Worm (Caenorhabditis elegans) whole organism, L3 larva: ENCODE measurements around the gene srx-36.

Experiments used
- R02D3.7 ChIP-seq: fragments of 150-350 bp; optimal IDR thresholded peaks from 2 replicates; lab custom pipeline; 2014; ENCODE audit warnings: missing biosample characterization, missing genetic modification characterization
- ZK546.5 ChIP-seq: sonication (generic microtip); optimal IDR thresholded peaks from 2 replicates; lab custom pipeline; 2017; ENCODE audit warnings: missing biosample characterization, missing genetic modification characterization
- aly-2 ChIP-seq: fragments of 150-350 bp; optimal IDR thresholded peaks from 2 replicates; lab custom pipeline; 2014; ENCODE audit warnings: missing biosample characterization, missing genetic modification characterization
- ceh-16 ChIP-seq: sonication (generic microtip); optimal IDR thresholded peaks from 2 replicates; lab custom pipeline; 2017; ENCODE audit warnings: missing biosample characterization, missing genetic modification characterization
- ceh-28 ChIP-seq: fragments of 150-350 bp; optimal IDR thresholded peaks from 2 replicates; lab custom pipeline; 2014; ENCODE audit warnings: missing biosample characterization, missing genetic modification reagents, missing genetic modification characterization
- ceh-9 ChIP-seq: sonication (generic microtip); optimal IDR thresholded peaks from 2 replicates; lab custom pipeline; 2018; ENCODE audit warnings: missing biosample characterization, missing genetic modification characterization
- daf-12 ChIP-seq: fragments of 150-350 bp; optimal IDR thresholded peaks from 2 replicates; lab custom pipeline; 2014; ENCODE audit warnings: missing biosample characterization, missing genetic modification reagents, missing genetic modification characterization
- egl-27 ChIP-seq: sonication (generic microtip); optimal IDR thresholded peaks from 4 replicates; lab custom pipeline; 2017; ENCODE audit warnings: missing biosample characterization, missing genetic modification reagents, missing genetic modification characterization
- egl-5 ChIP-seq: fragments of 150-350 bp; optimal IDR thresholded peaks from 2 replicates; lab custom pipeline; 2017; ENCODE audit warnings: missing biosample characterization, missing genetic modification reagents, missing genetic modification characterization, inconsistent platforms
- elt-1 ChIP-seq: fragments of 150-350 bp; optimal IDR thresholded peaks from 2 replicates; lab custom pipeline; 2014; ENCODE audit warnings: missing biosample characterization, missing genetic modification characterization
- elt-2 ChIP-seq: sonication (generic microtip); optimal IDR thresholded peaks from 2 replicates; lab custom pipeline; 2016; ENCODE audit warnings: missing genetic modification reagents, mild to moderate bottlenecking, missing genetic modification characterization, missing compliant biosample characterization
- elt-3 ChIP-seq, 3 experiments: fragments of 150-350 bp in 1 of 3; sonication (generic microtip) in 2 of 3; optimal IDR thresholded peaks; 2 replicates in 2 of 3; 4 replicates in 1 of 3; lab custom pipeline; 2014 to 2017; ENCODE audit warnings: missing biosample characterization in 3 of 3, missing genetic modification characterization in 3 of 3
- eor-1 ChIP-seq, 2 experiments: fragments of 150-350 bp; optimal IDR thresholded peaks; 2 replicates each; lab custom pipeline; 2014 to 2018; ENCODE audit warnings: missing biosample characterization in 2 of 2, missing genetic modification characterization in 2 of 2
- fkh-10 ChIP-seq: sonication (generic microtip); optimal IDR thresholded peaks from 2 replicates; lab custom pipeline; 2017; ENCODE audit warnings: missing biosample characterization, missing genetic modification reagents, missing genetic modification characterization
- fkh-2 ChIP-seq: fragments of 150-350 bp; optimal IDR thresholded peaks from 2 replicates; lab custom pipeline; 2014; ENCODE audit warnings: missing biosample characterization, missing genetic modification reagents, missing genetic modification characterization
- hmg-11 ChIP-seq: sonication (generic microtip); optimal IDR thresholded peaks from 2 replicates; lab custom pipeline; 2016; ENCODE audit warnings: missing genetic modification characterization, missing compliant biosample characterization
- jun-1 ChIP-seq: fragments of 150-350 bp; optimal IDR thresholded peaks from 2 replicates; lab custom pipeline; 2014; ENCODE audit warnings: missing biosample characterization, missing genetic modification reagents, missing genetic modification characterization
- lin-15B ChIP-seq: fragments of 150-350 bp; optimal IDR thresholded peaks from 2 replicates; lab custom pipeline; 2014; ENCODE audit warnings: missing biosample characterization, missing genetic modification characterization
- lin-39 ChIP-seq: fragments of 150-350 bp; optimal IDR thresholded peaks from 2 replicates; lab custom pipeline; 2018; ENCODE audit warnings: missing biosample characterization, missing genetic modification reagents, missing genetic modification characterization
- mdl-1 ChIP-seq: fragments of 150-350 bp; optimal IDR thresholded peaks from 2 replicates; lab custom pipeline; 2014; ENCODE audit warnings: missing biosample characterization, missing genetic modification characterization
- mml-1 ChIP-seq: fragments of 150-350 bp; sonication (generic microtip); optimal IDR thresholded peaks from 3 replicates; lab custom pipeline; 2014; ENCODE audit warnings: missing biosample characterization, missing genetic modification characterization
- nfya-1 ChIP-seq: sonication (generic microtip); optimal IDR thresholded peaks from 2 replicates; lab custom pipeline; 2017; ENCODE audit warnings: missing genetic modification characterization, mild to moderate bottlenecking, missing compliant biosample characterization, antibody characterized with exemption, moderate library complexity; ENCODE audit not compliant: insufficient read depth
- nhr-11 ChIP-seq: fragments of 150-350 bp; optimal IDR thresholded peaks from 2 replicates; lab custom pipeline; 2014; ENCODE audit warnings: missing biosample characterization, missing genetic modification characterization
- nhr-12 ChIP-seq: fragments of 150-350 bp; optimal IDR thresholded peaks from 2 replicates; lab custom pipeline; 2014; ENCODE audit warnings: missing biosample characterization, missing genetic modification characterization
- nhr-237 ChIP-seq: fragments of 150-350 bp; optimal IDR thresholded peaks from 2 replicates; lab custom pipeline; 2014; ENCODE audit warnings: missing biosample characterization, missing genetic modification characterization
- nhr-25 ChIP-seq: sonication (generic microtip); optimal IDR thresholded peaks from 2 replicates; lab custom pipeline; 2017; ENCODE audit warnings: missing biosample characterization, missing genetic modification characterization
- nhr-28 ChIP-seq: fragments of 150-350 bp; optimal IDR thresholded peaks from 2 replicates; lab custom pipeline; 2014; ENCODE audit warnings: missing biosample characterization, missing genetic modification characterization
- nhr-43 ChIP-seq: sonication (generic microtip); optimal IDR thresholded peaks from 2 replicates; lab custom pipeline; 2016; ENCODE audit warnings: mild to moderate bottlenecking, missing genetic modification characterization, missing compliant biosample characterization; ENCODE audit not compliant: poor library complexity, severe bottlenecking
- nhr-76 ChIP-seq: fragments of 150-350 bp; sonication (generic microtip); optimal IDR thresholded peaks from 5 replicates; lab custom pipeline; 2014; ENCODE audit warnings: missing biosample characterization, missing genetic modification characterization
- nhr-77 ChIP-seq: fragments of 150-350 bp; optimal IDR thresholded peaks from 2 replicates; lab custom pipeline; 2014; ENCODE audit warnings: missing biosample characterization, missing genetic modification characterization
- pha-4 ChIP-seq: fragments of 150-350 bp; optimal IDR thresholded peaks from 2 replicates; lab custom pipeline; 2014; ENCODE audit warnings: missing biosample characterization, missing genetic modification reagents, missing genetic modification characterization
- pqm-1 ChIP-seq: fragments of 150-350 bp; optimal IDR thresholded peaks from 2 replicates; lab custom pipeline; 2017; ENCODE audit warnings: missing biosample characterization, missing genetic modification characterization, inconsistent platforms
- sea-2 ChIP-seq: fragments of 150-350 bp; sonication (generic microtip); optimal IDR thresholded peaks from 4 replicates; lab custom pipeline; 2014; ENCODE audit warnings: missing biosample characterization, missing genetic modification reagents, missing genetic modification characterization
- snpc-4 ChIP-seq: fragments of 150-350 bp; optimal IDR thresholded peaks from 2 replicates; lab custom pipeline; 2014; ENCODE audit warnings: missing biosample characterization, missing genetic modification characterization
- unc-39 ChIP-seq: sonication (generic microtip); optimal IDR thresholded peaks from 4 replicates; lab custom pipeline; 2017; ENCODE audit warnings: missing biosample characterization, missing genetic modification characterization
- unc-62 ChIP-seq: fragments of 150-350 bp; sonication (generic microtip); optimal IDR thresholded peaks from 4 replicates; lab custom pipeline; 2014; ENCODE audit warnings: missing biosample characterization, missing genetic modification reagents, missing genetic modification characterization
- zag-1 ChIP-seq: fragments of 150-350 bp; optimal IDR thresholded peaks from 2 replicates; lab custom pipeline; 2014; ENCODE audit warnings: missing biosample characterization, missing genetic modification characterization
- ztf-11 ChIP-seq: fragments of 150-350 bp; optimal IDR thresholded peaks from 2 replicates; lab custom pipeline; 2014; ENCODE audit warnings: missing biosample characterization, missing genetic modification characterization
- ztf-4 ChIP-seq: fragments of 150-350 bp; optimal IDR thresholded peaks from 2 replicates; lab custom pipeline; 2014; ENCODE audit warnings: missing biosample characterization, missing genetic modification characterization

The srx-36 gene

DNA sequence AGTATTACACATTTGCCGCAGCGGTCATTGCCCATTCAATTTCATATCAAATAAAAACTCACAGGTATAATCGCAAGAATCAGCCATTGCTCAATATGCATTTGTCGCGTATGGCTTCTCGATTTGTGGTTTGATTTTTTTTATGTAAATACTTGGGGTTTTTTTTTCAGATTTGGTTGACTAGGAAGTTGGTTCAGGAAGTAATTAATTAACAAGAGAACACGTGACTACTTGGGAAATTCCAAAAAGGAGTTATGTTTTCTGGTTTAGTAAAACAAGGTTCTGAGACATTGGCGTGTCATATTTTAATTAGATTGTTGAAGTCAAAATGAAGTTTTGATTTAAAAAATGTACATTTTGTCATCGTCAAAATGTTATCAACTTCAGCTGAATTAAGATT lies at the start of gene srx-36:
TSS of gene srx-36 (minus strand) at position 101 of the 400 bp plus-strand sequence.
- no peak for TF ChIP-seq aly-2
- TF ChIP-seq ztf-11 (tag; lab: Kevin White, UChicago) = no peak
- no peak for TF ChIP-seq pha-4 (tag; lab: Kevin White, UChicago)
- TF ChIP-seq nhr-237 = no peak
- TF ChIP-seq lin-39 (tag; lab: Kevin White, UChicago) = no peak
- no peak for TF ChIP-seq elt-2
- no peak for TF ChIP-seq jun-1 (tag; lab: Kevin White, UChicago)
- no peak for TF ChIP-seq ceh-16 (tag; lab: Kevin White, UChicago)
- TF ChIP-seq fkh-2 (tag; lab: Kevin White, UChicago) = no peak
- TF ChIP-seq unc-39 (tag; lab: Kevin White, UChicago) = no peak
- no peak for TF ChIP-seq ZK546.5 (tag; lab: Kevin White, UChicago)
- no peak for TF ChIP-seq sea-2
- TF ChIP-seq R02D3.7 (tag; lab: Kevin White, UChicago) = no peak

ce11 chrV:7178843-7179242 lies 48.0 kb upstream of the srx-36 start, which contains the start of gene cpsf-2:
Gene cpsf-2, plus strand, starts transcription at chrV:7179172.
- TF ChIP-seq hmg-11 (tag; lab: Kevin White, UChicago) = peak; percentile 60
- peak; percentile 14 for TF ChIP-seq nfya-1
- no peak for TF ChIP-seq eor-1 (tag; optimal IDR thresholded peaks at IDR 0.05; lab: Kevin White, UChicago)

- no peak for TF ChIP-seq ceh-9
- no peak for TF ChIP-seq ceh-28
- no peak for TF ChIP-seq pha-4 (tag; lab: Kevin White, UChicago)
- TF ChIP-seq mml-1 (tag; lab: Kevin White, UChicago) = no peak
- no peak for TF ChIP-seq hmg-11 (tag; lab: Kevin White, UChicago)
- no peak for TF ChIP-seq elt-3 (tag; optimal IDR thresholded peaks at IDR 0.05; lab: Kevin White, UChicago)
- no peak for TF ChIP-seq nhr-76 (tag; lab: Kevin White, UChicago)
- no peak for TF ChIP-seq zag-1 (tag; lab: Kevin White, UChicago)
- TF ChIP-seq elt-1 (tag; lab: Kevin White, UChicago) = no peak
- TF ChIP-seq aly-2 = no peak
- TF ChIP-seq lin-15B = no peak
- TF ChIP-seq R02D3.7 (tag; lab: Kevin White, UChicago) = no peak
- no peak for TF ChIP-seq eor-1 (tag; optimal IDR thresholded peaks at IDR 0.05; lab: Kevin White, UChicago)
- TF ChIP-seq egl-5 = no peak
- no peak for TF ChIP-seq egl-27 (tag; lab: Kevin White, UChicago)
- no peak for TF ChIP-seq fkh-2 (tag; lab: Kevin White, UChicago)
- no peak for TF ChIP-seq nhr-25
- TF ChIP-seq ZK546.5 (tag; lab: Kevin White, UChicago) = no peak
- no peak for TF ChIP-seq pqm-1 (tag; lab: Kevin White, UChicago)
These were observed 44.3 kb upstream of the srx-36 start, which contains the start of gene lgc-39 for ce11 chrV:7175201-7175600. Gene lgc-39, plus strand, starts transcription at chrV:7175501.

- no peak for TF ChIP-seq nhr-77 (tag; lab: Kevin White, UChicago)
- no peak for TF ChIP-seq mml-1 (tag; lab: Kevin White, UChicago)
- TF ChIP-seq nhr-12 (tag; lab: Kevin White, UChicago) = no peak
- no peak for TF ChIP-seq nhr-43 (tag; lab: Kevin White, UChicago)
- no peak for TF ChIP-seq ZK546.5 (tag; lab: Kevin White, UChicago)
- no peak for TF ChIP-seq daf-12 (tag; lab: Kevin White, UChicago)
These were observed 35.8 kb upstream of the srx-36 start, which contains the start of gene ugt-36 for ce11 chrV:7166709-7167108. Gene ugt-36, plus strand, starts transcription at chrV:7167009.

ce11 chrV:7164210-7164609 lies 33.3 kb upstream of the srx-36 start, which contains the start of gene srh-83:
Gene srh-83, plus strand, starts transcription at chrV:7164510.
- TF ChIP-seq nhr-76 (tag; lab: Kevin White, UChicago) = no peak
- TF ChIP-seq eor-1 (tag; optimal IDR thresholded peaks at IDR 0.05; lab: Kevin White, UChicago) = no peak
- TF ChIP-seq nhr-28 (tag; lab: Kevin White, UChicago) = no peak
- TF ChIP-seq nhr-237 = no peak
- TF ChIP-seq ceh-9 = no peak
- no peak for TF ChIP-seq zag-1 (tag; lab: Kevin White, UChicago)
- no peak for TF ChIP-seq elt-1 (tag; lab: Kevin White, UChicago)
- no peak for TF ChIP-seq ztf-11 (tag; lab: Kevin White, UChicago)
- no peak for TF ChIP-seq fkh-10 (GFP tag; lab: Kevin White, UChicago)
- no peak for TF ChIP-seq unc-62 (GFP tag; lab: Kevin White, UChicago)
- no peak for TF ChIP-seq fkh-2 (tag; lab: Kevin White, UChicago)
- TF ChIP-seq jun-1 (tag; lab: Kevin White, UChicago) = no peak
- no peak for TF ChIP-seq mdl-1
- TF ChIP-seq ztf-4 (tag; lab: Kevin White, UChicago) = no peak
- TF ChIP-seq nhr-11 = no peak
- TF ChIP-seq nhr-12 (tag; lab: Kevin White, UChicago) = no peak
- no peak for TF ChIP-seq lin-39 (tag; lab: Kevin White, UChicago)
- no peak for TF ChIP-seq snpc-4
